Fruit fly (Drosophila melanogaster) whole organism, embryonic: Measurements from ENCODE around the gene Sil1.

Experiments used
- BtbVII ChIP-seq: fragments of 200-800 bp; sonication (Bioruptor generic); optimal IDR thresholded peaks from 3 replicates; lab custom pipeline; 2017; ENCODE audit warnings: missing biosample characterization, mild to moderate bottlenecking, missing genetic modification characterization
- CG11560 ChIP-seq: fragments of 200-800 bp; sonication (Bioruptor generic); IDR thresholded peaks from 3 replicates; pipeline ENCODE4 v1.3.6; 2022; ENCODE audit warnings: missing biosample characterization, missing genetic modification characterization
- CG12155 ChIP-seq: fragments of 200-800 bp; sonication (Bioruptor generic); optimal IDR thresholded peaks from 3 replicates; lab custom pipeline; 2016; ENCODE audit warnings: missing biosample characterization, missing genetic modification characterization
- CG12391 ChIP-seq: fragments of 200-800 bp; sonication (Bioruptor generic); optimal IDR thresholded peaks from 3 replicates; lab custom pipeline; 2018; ENCODE audit warnings: missing biosample characterization, mild to moderate bottlenecking, missing genetic modification characterization, moderate library complexity
- CG13624 ChIP-seq: fragments of 200-800 bp; sonication (Bioruptor generic); optimal IDR thresholded peaks from 2 replicates; lab custom pipeline; 2016; ENCODE audit warnings: missing biosample characterization, missing genetic modification characterization
- CG15073 ChIP-seq: fragments of 200-800 bp; sonication (Bioruptor generic); optimal IDR thresholded peaks from 2 replicates; lab custom pipeline; 2016; ENCODE audit warnings: missing biosample characterization, missing genetic modification characterization
- CG15696 ChIP-seq: fragments of 200-800 bp; sonication (Bioruptor generic); optimal IDR thresholded peaks from 2 replicates; lab custom pipeline; 2019; ENCODE audit warnings: missing biosample characterization, mild to moderate bottlenecking, missing genetic modification characterization, moderate library complexity
- CG31224 ChIP-seq: fragments of 200-800 bp; sonication (Bioruptor generic); IDR thresholded peaks from 2 replicates; pipeline ENCODE4 v1.3.6; 2022; ENCODE audit warnings: missing biosample characterization, missing genetic modification characterization
- CG34224 ChIP-seq: fragments of 200-800 bp; sonication (Bioruptor generic); IDR thresholded peaks from 3 replicates; pipeline ENCODE4 v1.3.6; 2022; ENCODE audit warnings: missing biosample characterization, missing genetic modification characterization; ENCODE audit not compliant: partially characterized antibody
- CG34422 ChIP-seq: fragments of 200-800 bp; sonication (Bioruptor generic); IDR thresholded peaks from 3 replicates; pipeline ENCODE4 v1.3.6; 2022; ENCODE audit warnings: missing biosample characterization, missing genetic modification characterization
- CG42726 ChIP-seq: fragments of 200-800 bp; sonication (Bioruptor generic); IDR thresholded peaks from 2 replicates; pipeline ENCODE4 v1.3.6; 2022; ENCODE audit warnings: missing biosample characterization, missing genetic modification characterization; ENCODE audit not compliant: partially characterized antibody
- CG5245 ChIP-seq: fragments of 200-800 bp; sonication (Bioruptor generic); optimal IDR thresholded peaks from 3 replicates; lab custom pipeline; 2016; ENCODE audit warnings: missing biosample characterization, missing genetic modification characterization
- CG7556 ChIP-seq: fragments of 200-800 bp; sonication (Bioruptor generic); optimal IDR thresholded peaks from 2 replicates; lab custom pipeline; 2017; ENCODE audit warnings: missing biosample characterization, mild to moderate bottlenecking, missing genetic modification characterization
- CG8089 ChIP-seq: fragments of 200-800 bp; sonication (Bioruptor generic); optimal IDR thresholded peaks from 3 replicates; lab custom pipeline; 2016; ENCODE audit warnings: missing biosample characterization, missing genetic modification characterization
- CG9437 ChIP-seq: fragments of 200-800 bp; sonication (Bioruptor generic); optimal IDR thresholded peaks from 2 replicates; lab custom pipeline; 2018; ENCODE audit warnings: missing biosample characterization, mild to moderate bottlenecking, missing genetic modification characterization
- Deaf1 ChIP-seq: fragments of 200-800 bp; optimal IDR thresholded peaks from 3 replicates; lab custom pipeline; 2019; ENCODE audit warnings: missing biosample characterization, mild to moderate bottlenecking, missing genetic modification characterization, moderate library complexity
- Fer1 ChIP-seq: fragments of 200-800 bp; sonication (Bioruptor generic); optimal IDR thresholded peaks from 2 replicates; lab custom pipeline; 2017; ENCODE audit warnings: missing biosample characterization, mild to moderate bottlenecking, missing genetic modification characterization
- Fer2 ChIP-seq: fragments of 200-800 bp; sonication (Bioruptor generic); optimal IDR thresholded peaks from 2 replicates; lab custom pipeline; 2018; ENCODE audit warnings: missing biosample characterization, mild to moderate bottlenecking, missing genetic modification characterization, moderate library complexity
- Hey ChIP-seq: fragments of 200-800 bp; sonication (Bioruptor generic); optimal IDR thresholded peaks from 3 replicates; lab custom pipeline; 2018; ENCODE audit warnings: missing biosample characterization, mild to moderate bottlenecking, missing genetic modification characterization
- HmgD ChIP-seq: fragments of 200-800 bp; sonication (Bioruptor generic); optimal IDR thresholded peaks from 3 replicates; lab custom pipeline; 2016; ENCODE audit warnings: missing biosample characterization, missing genetic modification characterization
- Max ChIP-seq: fragments of 200-800 bp; sonication (Bioruptor generic); optimal IDR thresholded peaks from 2 replicates; lab custom pipeline; 2016; ENCODE audit warnings: missing biosample characterization, mild to moderate bottlenecking, missing genetic modification characterization
- NC2α ChIP-seq: fragments of 200-800 bp; sonication (Bioruptor generic); optimal IDR thresholded peaks from 2 replicates; lab custom pipeline; 2016; ENCODE audit warnings: missing biosample characterization, missing genetic modification characterization
- Optix ChIP-seq: fragments of 200-800 bp; sonication (Bioruptor generic); IDR thresholded peaks from 3 replicates; pipeline ENCODE4 v1.3.6; 2022; ENCODE audit warnings: missing biosample characterization, missing genetic modification characterization
- Poxn ChIP-seq: fragments of 200-800 bp; sonication (Bioruptor generic); IDR thresholded peaks from 2 replicates; pipeline ENCODE4 v1.3.6; 2022; ENCODE audit warnings: missing biosample characterization, missing genetic modification characterization
- Rx ChIP-seq: fragments of 200-800 bp; sonication (Bioruptor generic); IDR thresholded peaks from 2 replicates; pipeline ENCODE4 v1.3.6; 2022; ENCODE audit warnings: missing biosample characterization, missing genetic modification characterization
- Tbp ChIP-seq: fragments of >200 bp; optimal IDR thresholded peaks from 2 replicates; lab custom pipeline; 2018; ENCODE audit warnings: missing biosample characterization, missing genetic modification characterization
- Xrp1 ChIP-seq: fragments of 200-800 bp; sonication (Bioruptor generic); IDR thresholded peaks from 2 replicates; pipeline ENCODE4 v1.3.6; 2022; ENCODE audit warnings: missing biosample characterization, missing genetic modification characterization
- ab ChIP-seq: fragments of 200-800 bp; sonication (Bioruptor generic); optimal IDR thresholded peaks from 2 replicates; lab custom pipeline; 2016; ENCODE audit warnings: missing biosample characterization, missing genetic modification characterization
- ap ChIP-seq: fragments of 200-800 bp; sonication (Bioruptor generic); IDR thresholded peaks from 2 replicates; pipeline ENCODE4 v1.3.6; 2022; ENCODE audit warnings: missing biosample characterization, missing genetic modification characterization
- ase ChIP-seq: fragments of 200-800 bp; sonication (Bioruptor generic); IDR thresholded peaks from 3 replicates; pipeline ENCODE4 v1.3.6; 2022; ENCODE audit warnings: missing biosample characterization, missing genetic modification characterization
- az2 ChIP-seq: fragments of 200-800 bp; sonication (Bioruptor generic); optimal IDR thresholded peaks from 3 replicates; lab custom pipeline; 2016; ENCODE audit warnings: missing biosample characterization, missing genetic modification characterization
- cad ChIP-seq: fragments of >200 bp; optimal IDR thresholded peaks from 2 replicates; lab custom pipeline; 2017; ENCODE audit warnings: missing biosample characterization, missing genetic modification characterization
- caup ChIP-seq: fragments of 200-800 bp; sonication (Bioruptor generic); optimal IDR thresholded peaks from 3 replicates; lab custom pipeline; 2017; ENCODE audit warnings: missing biosample characterization, mild to moderate bottlenecking, missing genetic modification characterization, moderate library complexity; ENCODE audit not compliant: severe bottlenecking
- ci ChIP-seq: fragments of 200-800 bp; sonication (Bioruptor generic); IDR thresholded peaks from 3 replicates; pipeline ENCODE4 v1.3.6; 2022; ENCODE audit warnings: missing biosample characterization, missing genetic modification characterization
- dmrt11E ChIP-seq: fragments of 200-800 bp; sonication (Bioruptor generic); optimal IDR thresholded peaks from 3 replicates; lab custom pipeline; 2018; ENCODE audit warnings: missing biosample characterization, mild to moderate bottlenecking, missing genetic modification characterization, moderate library complexity
- esg ChIP-seq: fragments of 200-800 bp; sonication (Bioruptor generic); conservative IDR thresholded peaks from 2 replicates; pipeline ENCODE4 v1.3.6; 2022; ENCODE audit warnings: missing biosample characterization, missing genetic modification characterization
- eyg ChIP-seq: fragments of 200-800 bp; sonication (Bioruptor generic); optimal IDR thresholded peaks from 3 replicates; lab custom pipeline; 2016; ENCODE audit warnings: missing biosample characterization, missing genetic modification characterization
- gsb ChIP-seq: fragments of 200-800 bp; sonication (Bioruptor generic); IDR thresholded peaks from 2 replicates; pipeline ENCODE4 v1.3.6; 2022; ENCODE audit warnings: missing biosample characterization, missing genetic modification characterization
- ham ChIP-seq: fragments of 200-800 bp; sonication (Bioruptor generic); IDR thresholded peaks from 2 replicates; pipeline ENCODE4 v1.3.6; 2022; ENCODE audit warnings: missing biosample characterization, missing genetic modification characterization
- ind ChIP-seq: fragments of 200-800 bp; sonication (Bioruptor generic); optimal IDR thresholded peaks from 3 replicates; lab custom pipeline; 2016; ENCODE audit warnings: missing biosample characterization, missing genetic modification characterization
- klu ChIP-seq: fragments of 200-800 bp; sonication (Bioruptor generic); IDR thresholded peaks from 2 replicates; pipeline ENCODE4 v1.3.6; 2022; ENCODE audit warnings: missing biosample characterization, missing genetic modification characterization
- lola ChIP-seq, 3 experiments: fragments of >200 bp in 2 of 3; fragments of 200-800 bp in 1 of 3; sonication (Bioruptor generic) in 1 of 3; optimal IDR thresholded peaks; 2 replicates each; lab custom pipeline; 2017 to 2019; ENCODE audit warnings: missing biosample characterization in 3 of 3, missing genetic modification characterization in 3 of 3, mild to moderate bottlenecking in 1 of 3, moderate library complexity in 1 of 3
- odd ChIP-seq: fragments of 200-800 bp; sonication (Bioruptor generic); optimal IDR thresholded peaks from 2 replicates; lab custom pipeline; 2017; ENCODE audit warnings: missing biosample characterization, mild to moderate bottlenecking, missing genetic modification characterization
- pita ChIP-seq: fragments of 200-800 bp; sonication (Bioruptor generic); optimal IDR thresholded peaks from 2 replicates; lab custom pipeline; 2017; ENCODE audit warnings: missing biosample characterization, mild to moderate bottlenecking, missing genetic modification characterization
- sqz ChIP-seq: fragments of 200-800 bp; sonication (Bioruptor generic); optimal IDR thresholded peaks from 3 replicates; lab custom pipeline; 2018; ENCODE audit warnings: missing biosample characterization, mild to moderate bottlenecking, missing genetic modification characterization
- sug ChIP-seq: fragments of 200-800 bp; optimal IDR thresholded peaks from 2 replicates; lab custom pipeline; 2019; ENCODE audit warnings: missing biosample characterization, mild to moderate bottlenecking, missing genetic modification characterization, moderate library complexity
- tna ChIP-seq: fragments of 200-800 bp; sonication (Bioruptor generic); IDR thresholded peaks from 2 replicates; pipeline ENCODE4 v1.3.6; 2022; ENCODE audit warnings: missing biosample characterization, missing genetic modification characterization; ENCODE audit not compliant: partially characterized antibody
- trem ChIP-seq: fragments of 200-800 bp; optimal IDR thresholded peaks from 3 replicates; lab custom pipeline; 2019; ENCODE audit warnings: missing biosample characterization, mild to moderate bottlenecking, missing genetic modification characterization, moderate library complexity
- twi ChIP-seq: fragments of 200-800 bp; optimal IDR thresholded peaks from 2 replicates; lab custom pipeline; 2019; ENCODE audit warnings: missing biosample characterization, mild to moderate bottlenecking, missing genetic modification characterization, moderate library complexity
- unc-4 ChIP-seq: fragments of 200-800 bp; sonication (Bioruptor generic); IDR thresholded peaks from 2 replicates; pipeline ENCODE4 v1.3.6; 2022; ENCODE audit warnings: missing biosample characterization, missing genetic modification characterization; ENCODE audit not compliant: partially characterized antibody

Gene Sil1

DNA sequence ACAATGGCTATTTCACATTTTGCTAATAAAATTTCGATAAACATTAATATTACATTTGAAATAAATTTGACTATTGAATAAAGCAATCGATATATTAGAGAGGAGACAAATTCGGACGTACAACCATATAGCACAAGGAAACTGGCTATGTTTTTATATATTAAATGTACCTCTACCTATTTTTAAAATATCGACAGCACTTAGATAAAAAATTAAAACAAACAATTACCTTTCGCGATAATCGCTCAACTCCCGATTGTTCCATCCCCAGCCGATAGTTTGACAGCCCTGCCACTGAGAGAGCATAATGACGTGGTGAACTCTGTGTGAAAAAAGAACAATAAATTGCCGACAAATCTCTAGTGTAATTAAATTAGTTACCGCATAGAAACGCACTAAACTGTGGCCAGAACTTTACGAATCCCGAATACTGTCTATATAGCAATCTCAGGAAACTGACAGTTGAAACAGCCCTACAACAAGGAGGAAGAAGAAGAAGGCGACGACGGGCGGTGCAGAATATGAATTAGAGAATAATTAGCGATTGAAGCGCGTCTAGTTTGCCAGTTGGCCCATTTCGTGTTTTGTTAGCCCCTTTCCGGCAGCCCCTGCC is 23.4 kb upstream of the Sil1 start, which contains the start of gene CG11857 (continued):
- TF ChIP-seq CG13624 (peak; percentile 99), caup (GFP tag; lab: Kevin White, UChicago) (peak; percentile 97), eyg (GFP tag; lab: Kevin White, UChicago) (peak; percentile 94), Hey (tag; lab: Kevin White, UChicago) (peak; percentile 87), Deaf1 (tag; lab: Kevin White, UChicago) (peak; percentile 79), Xrp1 (GFP tag; lab: Robert Waterston, UW) (peak; percentile 99), CG15073 (peak; percentile 80), CG12155 (GFP tag; lab: Kevin White, UChicago) (peak; percentile 98), sug (peak; percentile 97), CG7556 (GFP tag; lab: Kevin White, UChicago) (peak; percentile 96), dmrt11E (tag; lab: Kevin White, UChicago) (peak; percentile 98), CG31224 (GFP tag; lab: Robert Waterston, UW) (peak; percentile 97), sqz (GFP tag; lab: Kevin White, UChicago) (no peak), unc-4 (GFP tag; lab: Robert Waterston, UW) (peak; percentile 99), az2 (GFP tag; lab: Kevin White, UChicago) (peak; percentile 99), HmgD (GFP tag; lab: Kevin White, UChicago) (peak; percentile 95), NC2α (peak; percentile 90), BtbVII (GFP tag; lab: Kevin White, UChicago) (peak; percentile 91), trem (tag; lab: Kevin White, UChicago) (peak; percentile 97), CG34224 (peak; percentile 100), tna (peak; percentile 99), ind (peak; percentile 99), ap (peak; percentile 97), Fer1 (GFP tag; lab: Kevin White, UChicago) (peak; percentile 94), ase (GFP tag; lab: Robert Waterston, UW) (peak; percentile 99), Optix (GFP tag; lab: Robert Waterston, UW) (peak; percentile 99), esg (peak; percentile 99), CG34422 (GFP tag; lab: Robert Waterston, UW) (peak; percentile 100), odd (peak; percentile 89), cad (GFP tag; lab: Kevin White, UChicago) (no peak), CG15696 (tag; lab: Kevin White, UChicago) (peak; percentile 98), gsb (GFP tag; lab: Robert Waterston, UW) (peak; percentile 97), CG11560 (tag; lab: Robert Waterston, UW) (peak; percentile 93), Fer2 (tag; lab: Kevin White, UChicago) (peak; percentile 97), CG8089 (GFP tag; lab: Kevin White, UChicago) (peak; percentile 97), CG12391 (tag; lab: Kevin White, UChicago) (peak; percentile 99), Max (GFP tag; lab: Kevin White, UChicago) (peak; percentile 98), CG9437 (peak; percentile 88), ab (GFP tag; lab: Kevin White, UChicago) (peak; percentile 91), CG5245 (GFP tag; lab: Kevin White, UChicago) (peak; percentile 98), pita (no peak), Rx (GFP tag; lab: Robert Waterston, UW) (peak; percentile 98), Tbp (no peak), CG42726 (GFP tag; lab: Robert Waterston, UW) (peak; percentile 98), ci (GFP tag; lab: Robert Waterston, UW) (peak; percentile 99), Poxn (GFP tag; lab: Robert Waterston, UW) (peak; percentile 97), lola (GFP tag; optimal IDR thresholded peaks at IDR 0.05; lab: Kevin White, UChicago) (peak in 1 of 3 experiments; percentile 97), klu (GFP tag; lab: Robert Waterston, UW) (peak; percentile 99), ham (GFP tag; lab: Robert Waterston, UW) (peak; percentile 96), twi (tag; lab: Kevin White, UChicago) (peak; percentile 96)
